Fruit fly (Drosophila melanogaster) whole organism, prepupa: ENCODE measurements around the gene Hira.

Source experiments
- Blimp-1 ChIP-seq: fragments of 200-800 bp; sonication (Bioruptor generic); optimal IDR thresholded peaks from 3 replicates; lab custom pipeline; 2017; ENCODE audit warnings: missing biosample characterization, missing genetic modification characterization, mild to moderate bottlenecking, moderate library complexity, missing genetic modification reagents
- CG10631 ChIP-seq: fragments of 200-800 bp; sonication (Bioruptor generic); optimal IDR thresholded peaks from 2 replicates; lab custom pipeline; 2016; ENCODE audit warnings: missing biosample characterization, missing genetic modification characterization
- CG11762 ChIP-seq: fragments of 200-800 bp; sonication (Bioruptor generic); optimal IDR thresholded peaks from 3 replicates; lab custom pipeline; 2016; ENCODE audit warnings: missing biosample characterization, missing genetic modification characterization; ENCODE audit not compliant: insufficient read depth
- CG15336 ChIP-seq: fragments of 200-800 bp; sonication (Bioruptor generic); IDR thresholded peaks from 2 replicates; pipeline ENCODE4 v1.3.6; 2022; ENCODE audit warnings: missing biosample characterization, missing genetic modification characterization
- CG1621 ChIP-seq: fragments of 200-800 bp; sonication (Bioruptor generic); optimal IDR thresholded peaks from 3 replicates; lab custom pipeline; 2018; ENCODE audit warnings: missing biosample characterization, mild to moderate bottlenecking, missing genetic modification characterization
- CG16779 ChIP-seq: fragments of 200-800 bp; sonication (Bioruptor generic); optimal IDR thresholded peaks from 3 replicates; lab custom pipeline; 2017; ENCODE audit warnings: missing biosample characterization, mild to moderate bottlenecking, missing genetic modification characterization
- CG3032 ChIP-seq: fragments of 200-800 bp; optimal IDR thresholded peaks from 2 replicates; lab custom pipeline; 2019; ENCODE audit warnings: missing biosample characterization, mild to moderate bottlenecking, missing genetic modification characterization, moderate library complexity
- CG31627 ChIP-seq: fragments of 200-800 bp; sonication (Bioruptor generic); optimal IDR thresholded peaks from 3 replicates; lab custom pipeline; 2016; ENCODE audit warnings: missing biosample characterization, missing genetic modification characterization
- CG34406 ChIP-seq: fragments of 200-800 bp; sonication (Bioruptor generic); optimal IDR thresholded peaks from 3 replicates; lab custom pipeline; 2016; ENCODE audit warnings: missing biosample characterization, missing genetic modification characterization
- CG4318 ChIP-seq: fragments of 200-800 bp; sonication (Bioruptor generic); optimal IDR thresholded peaks from 3 replicates; lab custom pipeline; 2017; ENCODE audit warnings: missing biosample characterization, mild to moderate bottlenecking, missing genetic modification characterization
- CG6163 ChIP-seq: fragments of 200-800 bp; sonication (Bioruptor generic); IDR thresholded peaks from 3 replicates; pipeline ENCODE4 v1.3.6; 2022; ENCODE audit warnings: missing biosample characterization, missing genetic modification characterization
- CG6276 ChIP-seq: fragments of 200-800 bp; sonication (Bioruptor generic); optimal IDR thresholded peaks from 2 replicates; lab custom pipeline; 2017; ENCODE audit warnings: missing biosample characterization, mild to moderate bottlenecking, missing genetic modification characterization
- CG6808 ChIP-seq: fragments of 200-800 bp; sonication (Bioruptor generic); optimal IDR thresholded peaks from 3 replicates; lab custom pipeline; 2017; ENCODE audit warnings: missing biosample characterization, missing genetic modification characterization, mild to moderate bottlenecking, moderate library complexity, missing genetic modification reagents
- CG6854 ChIP-seq: fragments of 200-800 bp; sonication (Bioruptor generic); optimal IDR thresholded peaks from 2 replicates; lab custom pipeline; 2017; ENCODE audit warnings: missing biosample characterization, mild to moderate bottlenecking, missing genetic modification characterization
- CG8119 ChIP-seq: fragments of 200-800 bp; sonication (Bioruptor generic); IDR thresholded peaks from 3 replicates; pipeline ENCODE4 v1.3.6; 2022; ENCODE audit warnings: missing biosample characterization, missing genetic modification characterization
- CG8319 ChIP-seq: fragments of 200-800 bp; sonication (Bioruptor generic); optimal IDR thresholded peaks from 3 replicates; lab custom pipeline; 2016; ENCODE audit warnings: missing biosample characterization, missing genetic modification characterization
- CG8632 ChIP-seq: fragments of 200-800 bp; sonication (Bioruptor generic); optimal IDR thresholded peaks from 3 replicates; lab custom pipeline; 2016; ENCODE audit warnings: missing biosample characterization, missing genetic modification characterization
- CG9139 ChIP-seq: fragments of 200-800 bp; sonication (Bioruptor generic); optimal IDR thresholded peaks from 3 replicates; lab custom pipeline; 2017; ENCODE audit warnings: missing biosample characterization, mild to moderate bottlenecking, missing genetic modification characterization
- Eip75B ChIP-seq: fragments of 200-800 bp; sonication (Bioruptor generic); optimal IDR thresholded peaks from 3 replicates; lab custom pipeline; 2016; ENCODE audit warnings: missing biosample characterization, missing genetic modification characterization
- Ets21C ChIP-seq: fragments of 200-800 bp; sonication (Bioruptor generic); optimal IDR thresholded peaks from 3 replicates; lab custom pipeline; 2016; ENCODE audit warnings: missing biosample characterization, missing genetic modification characterization
- Ets96B ChIP-seq: fragments of 200-800 bp; optimal IDR thresholded peaks from 2 replicates; lab custom pipeline; 2019; ENCODE audit warnings: missing biosample characterization, mild to moderate bottlenecking, missing genetic modification characterization, moderate library complexity
- Gug ChIP-seq: fragments of 200-800 bp; sonication (Bioruptor generic); IDR thresholded peaks from 2 replicates; pipeline ENCODE4 v1.3.6; 2022; ENCODE audit warnings: missing biosample characterization, missing genetic modification characterization
- Hr38 ChIP-seq: sonication (Bioruptor generic); optimal IDR thresholded peaks from 2 replicates; lab custom pipeline; 2016; ENCODE audit warnings: missing biosample characterization, missing genetic modification characterization
- Hr39 ChIP-seq: fragments of 200-800 bp; sonication (Bioruptor generic); optimal IDR thresholded peaks from 2 replicates; lab custom pipeline; 2016; ENCODE audit warnings: missing biosample characterization, missing genetic modification characterization
- Hr4 ChIP-seq: fragments of 200-800 bp; sonication (Bioruptor generic); optimal IDR thresholded peaks from 3 replicates; lab custom pipeline; 2016; ENCODE audit warnings: missing biosample characterization, missing genetic modification characterization
- Lpt ChIP-seq: fragments of 200-800 bp; sonication (Bioruptor generic); optimal IDR thresholded peaks from 3 replicates; lab custom pipeline; 2016; ENCODE audit warnings: missing biosample characterization, missing genetic modification characterization
- Met ChIP-seq: fragments of 200-800 bp; sonication (Bioruptor generic); optimal IDR thresholded peaks from 3 replicates; lab custom pipeline; 2016; ENCODE audit warnings: missing biosample characterization, missing genetic modification characterization
- Sox14 ChIP-seq: fragments of 200-800 bp; sonication (Bioruptor generic); optimal IDR thresholded peaks from 3 replicates; lab custom pipeline; 2016; ENCODE audit warnings: missing biosample characterization, missing genetic modification characterization
- Sox15 ChIP-seq: fragments of 200-800 bp; sonication (Bioruptor generic); optimal IDR thresholded peaks from 3 replicates; lab custom pipeline; 2016; ENCODE audit warnings: missing biosample characterization, missing genetic modification characterization
- achi ChIP-seq: fragments of 200-800 bp; sonication (Bioruptor generic); optimal IDR thresholded peaks from 3 replicates; lab custom pipeline; 2016; ENCODE audit warnings: missing biosample characterization, missing genetic modification characterization
- acj6 ChIP-seq: fragments of 200-800 bp; sonication (Bioruptor generic); optimal IDR thresholded peaks from 3 replicates; lab custom pipeline; 2016; ENCODE audit warnings: missing biosample characterization, missing genetic modification characterization
- cyc ChIP-seq: fragments of 200-800 bp; sonication (Bioruptor generic); optimal IDR thresholded peaks from 3 replicates; lab custom pipeline; 2016; ENCODE audit warnings: missing biosample characterization, missing genetic modification characterization
- eg ChIP-seq: fragments of 200-800 bp; sonication (Bioruptor generic); IDR thresholded peaks from 3 replicates; pipeline ENCODE4 v1.3.6; 2022; ENCODE audit warnings: missing biosample characterization, missing genetic modification characterization
- fd85E ChIP-seq: fragments of 200-800 bp; sonication (Bioruptor generic); optimal IDR thresholded peaks from 3 replicates; lab custom pipeline; 2016; ENCODE audit warnings: missing biosample characterization, missing genetic modification characterization
- fkh ChIP-seq: fragments of 200-800 bp; sonication (Bioruptor generic); optimal IDR thresholded peaks from 3 replicates; lab custom pipeline; 2017; ENCODE audit warnings: missing biosample characterization, mild to moderate bottlenecking, missing genetic modification characterization, moderate library complexity
- net ChIP-seq: fragments of 200-800 bp; sonication (Bioruptor generic); optimal IDR thresholded peaks from 3 replicates; lab custom pipeline; 2016; ENCODE audit warnings: missing biosample characterization, missing genetic modification characterization
- salr ChIP-seq, 2 experiments: fragments of 200-800 bp; sonication (Bioruptor generic); optimal IDR thresholded peaks; 3 replicates each; lab custom pipeline; 2016 to 2018; ENCODE audit warnings: missing biosample characterization in 2 of 2, missing genetic modification characterization in 2 of 2, mild to moderate bottlenecking in 1 of 2
- spab ChIP-seq: fragments of 200-800 bp; sonication (Bioruptor generic); optimal IDR thresholded peaks from 2 replicates; lab custom pipeline; 2017; ENCODE audit warnings: missing biosample characterization, mild to moderate bottlenecking, missing genetic modification characterization, missing genetic modification reagents
- svp ChIP-seq: fragments of 200-800 bp; sonication (Bioruptor generic); peaks from one replicate; lab custom pipeline; 2016; ENCODE audit warnings: missing biosample characterization, missing genetic modification characterization
- vri ChIP-seq: fragments of 200-800 bp; sonication (Bioruptor generic); optimal IDR thresholded peaks from 3 replicates; lab custom pipeline; 2016; ENCODE audit warnings: missing biosample characterization, mild to moderate bottlenecking, missing genetic modification characterization

Gene Hira

DNA sequence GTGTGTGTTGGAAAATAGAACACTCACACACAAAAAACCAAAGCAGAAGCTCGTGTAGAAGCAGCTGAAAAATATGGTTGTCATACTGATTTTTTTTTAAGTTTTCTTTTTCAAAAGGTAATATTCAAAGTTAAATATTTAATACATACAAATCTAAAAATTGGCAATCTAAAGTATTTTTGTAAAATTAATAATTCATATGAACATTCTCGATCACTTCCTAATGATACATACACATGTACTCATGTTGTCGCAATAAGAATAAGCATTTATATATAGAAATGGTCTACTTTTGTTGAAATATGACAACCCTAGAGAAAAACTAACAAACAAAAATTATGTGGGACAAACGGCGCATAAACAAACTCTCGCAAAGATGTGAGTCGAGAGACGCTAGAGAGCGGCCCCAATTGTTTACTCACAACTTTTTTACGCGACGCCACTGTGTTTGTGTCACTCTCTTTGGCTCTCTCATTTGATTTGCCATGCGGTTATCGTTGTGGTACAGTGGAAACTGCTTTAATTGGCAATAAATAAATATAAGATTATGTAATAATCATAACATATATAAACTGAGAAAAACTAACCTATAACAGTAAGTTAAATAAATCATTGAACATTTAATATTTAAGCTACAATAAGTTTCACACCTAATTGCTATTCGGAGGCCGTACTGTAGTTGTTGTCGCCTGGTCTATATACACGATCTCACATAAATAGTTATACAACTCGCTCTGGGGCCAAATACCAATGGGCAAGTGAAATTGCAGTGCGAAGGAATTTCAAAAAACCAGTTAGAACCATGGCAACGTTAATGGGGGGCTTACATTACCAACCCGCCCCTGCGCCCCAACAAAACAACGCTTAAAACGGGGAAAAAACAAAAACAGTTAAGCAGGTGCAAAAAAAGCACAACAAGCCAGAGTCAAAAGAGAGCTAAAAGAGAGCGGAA lies 15.2 kb upstream of the Hira start (continued):
- TF ChIP-seq Hr4 (GFP tag; lab: Kevin White, UChicago) (peak; percentile 96), cyc (GFP tag; lab: Kevin White, UChicago) (peak; percentile 94), Met (GFP tag; lab: Kevin White, UChicago) (peak; percentile 97), Hr39 (peak; percentile 90), CG34406 (GFP tag; lab: Kevin White, UChicago) (peak; percentile 99), CG8632 (GFP tag; lab: Kevin White, UChicago) (peak; percentile 99), fkh (peak; percentile 91), Lpt (GFP tag; lab: Kevin White, UChicago) (peak; percentile 94), Blimp-1 (GFP tag; lab: Kevin White, UChicago) (peak; percentile 94), CG6163 (peak; percentile 98), vri (peak; percentile 89), CG6276 (GFP tag; lab: Kevin White, UChicago) (peak; percentile 97), CG6808 (GFP tag; lab: Kevin White, UChicago) (peak; percentile 98), salr (GFP tag; optimal IDR thresholded peaks at IDR 0.05; lab: Kevin White, UChicago) (peak; percentile 93), Ets21C (GFP tag; lab: Kevin White, UChicago) (peak; percentile 80), Ets96B (peak; percentile 99), acj6 (GFP tag; lab: Kevin White, UChicago) (peak; percentile 98), CG9139 (GFP tag; lab: Kevin White, UChicago) (peak; percentile 98), Eip75B (GFP tag; lab: Kevin White, UChicago) (peak; percentile 96), achi (GFP tag; lab: Kevin White, UChicago) (peak; percentile 98), Sox14 (GFP tag; lab: Kevin White, UChicago) (peak; percentile 95), CG3032 (tag; lab: Kevin White, UChicago) (peak; percentile 99), CG4318 (GFP tag; lab: Kevin White, UChicago) (peak; percentile 94), CG1621 (tag; lab: Kevin White, UChicago) (peak; percentile 96), fd85E (GFP tag; lab: Kevin White, UChicago) (peak; percentile 91), CG8319 (GFP tag; lab: Kevin White, UChicago) (peak; percentile 93)

DNA sequence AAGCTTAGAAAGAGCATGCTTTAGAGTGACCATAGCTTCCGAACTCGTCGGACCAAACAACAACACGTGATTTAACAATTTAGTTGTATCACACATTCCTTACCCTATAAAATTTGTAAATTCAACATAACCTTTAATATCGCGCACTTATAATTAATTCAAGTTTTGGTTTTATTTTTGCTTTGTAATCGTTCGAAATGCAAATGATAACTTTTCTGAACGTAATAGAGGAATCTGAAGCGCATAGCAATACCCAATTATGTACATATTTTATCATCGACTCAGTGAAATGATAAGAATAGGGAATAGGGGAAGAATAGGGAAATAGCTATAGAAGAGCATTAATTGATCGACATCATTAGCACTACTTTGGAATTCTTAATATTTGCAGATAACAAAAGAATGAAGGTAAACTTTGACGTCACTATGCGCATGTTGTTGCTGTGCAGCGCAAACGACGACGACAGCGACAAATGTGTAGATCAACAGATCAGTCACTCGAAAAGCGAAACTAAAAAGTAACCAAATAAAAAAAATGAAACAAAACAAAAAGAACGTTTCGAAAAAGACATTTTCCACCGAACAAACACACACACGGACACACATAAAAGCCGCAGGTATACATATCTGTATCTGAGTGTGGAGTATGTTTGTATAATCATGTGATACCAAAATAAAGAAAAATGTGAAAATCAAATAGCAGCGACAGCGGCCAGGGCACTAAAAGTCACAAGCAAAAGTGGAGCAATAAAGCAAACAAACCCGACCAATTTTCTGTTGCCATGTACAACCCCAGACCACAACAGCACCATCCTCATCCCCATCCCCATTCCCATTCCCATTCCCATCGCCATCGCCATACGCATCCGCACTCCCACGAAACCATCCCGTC lies 14.3 kb upstream of the Hira start:
- TF ChIP-seq Hr38 (GFP tag; lab: Kevin White, UChicago): no peak
- peak; percentile 58 for TF ChIP-seq fkh

DNA sequence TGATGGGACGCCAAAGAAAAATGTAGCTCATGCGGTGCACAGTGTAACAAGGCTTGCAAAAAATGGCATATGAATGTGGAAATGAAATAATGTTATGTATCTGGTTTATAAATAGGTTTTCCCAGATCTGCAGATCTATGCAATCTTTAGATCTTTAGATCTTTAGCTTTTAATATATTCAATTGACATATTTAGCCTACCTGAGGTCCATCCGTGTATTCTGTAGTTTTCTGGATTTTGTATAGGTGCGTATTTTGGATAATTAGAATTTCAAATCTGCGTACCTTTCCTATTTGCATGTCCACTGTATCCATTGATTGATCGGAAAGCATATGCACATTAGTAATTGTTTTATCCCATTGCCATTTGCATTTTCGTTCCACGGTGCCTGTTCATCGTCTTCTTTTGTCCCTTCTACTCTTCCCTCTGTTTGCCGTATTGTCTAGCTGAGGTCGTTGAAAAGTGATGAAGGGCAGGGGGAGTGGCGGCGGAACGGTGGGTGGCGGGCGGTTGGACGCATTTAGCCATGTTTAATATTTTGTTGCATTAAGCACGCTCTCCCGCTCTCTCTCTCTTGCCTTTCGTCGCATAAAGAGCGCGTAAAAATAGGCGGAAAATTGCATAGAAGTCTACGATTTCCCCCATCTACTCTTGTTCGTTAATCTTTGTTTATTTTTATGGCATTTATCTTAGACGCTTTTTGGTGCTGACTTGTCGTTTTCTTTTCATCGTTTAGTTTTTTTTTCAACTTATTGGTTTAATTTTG lies 12.8 kb upstream of the Hira start, which contains the start of gene CHES-1-like:
TSS of gene CHES-1-like (minus strand) at position 444 of the 766 bp plus-strand sequence.
- TF ChIP-seq net (GFP tag; lab: Kevin White, UChicago) (peak; percentile 87), CG11762 (GFP tag; lab: Kevin White, UChicago) (peak; percentile 87), CG8319 (GFP tag; lab: Kevin White, UChicago) (peak; percentile 80), CG6854 (GFP tag; lab: Kevin White, UChicago) (peak; percentile 52), Sox15 (GFP tag; lab: Kevin White, UChicago) (peak; percentile 72), Hr4 (GFP tag; lab: Kevin White, UChicago) (peak; percentile 91), CG16779 (tag; lab: Kevin White, UChicago) (peak; percentile 79), CG15336 (peak; percentile 85), CG8632 (GFP tag; lab: Kevin White, UChicago) (peak; percentile 72), CG1621 (tag; lab: Kevin White, UChicago) (peak; percentile 64), CG10631 (GFP tag; lab: Kevin White, UChicago) (peak; percentile 89), spab (GFP tag; lab: Kevin White, UChicago) (peak; percentile 82), svp (peak; percentile 97), fd85E (GFP tag; lab: Kevin White, UChicago) (peak; percentile 31), Gug (GFP tag; lab: Robert Waterston, UW) (peak; percentile 71; the same call in 1 of the 2 replicates), cyc (GFP tag; lab: Kevin White, UChicago) (peak; percentile 84), CG6276 (GFP tag; lab: Kevin White, UChicago) (peak; percentile 90), CG4318 (GFP tag; lab: Kevin White, UChicago) (peak; percentile 87), CG8119 (GFP tag; lab: Robert Waterston, UW) (peak; percentile 87), CG31627 (GFP tag; lab: Kevin White, UChicago) (peak; percentile 83), achi (GFP tag; lab: Kevin White, UChicago) (peak; percentile 90), vri (peak; percentile 61), acj6 (GFP tag; lab: Kevin White, UChicago) (peak; percentile 81), Hr38 (GFP tag; lab: Kevin White, UChicago) (no peak), eg (peak; percentile 81; the same call in 2 of the 3 replicates), CG3032 (tag; lab: Kevin White, UChicago) (peak; percentile 84)
